Fruit fly (Drosophila melanogaster): ENCODE measurements around the gene CG6793.

CG6793 gene

dm6 chr3L:12090184-12090897 is 48.2 kb downstream of the CG6793 start (continued):
- TF ChIP-seq Rx (GFP tag; IDR thresholded peaks at IDR 0.05) (no peak), Oli (tag; optimal IDR thresholded peaks at IDR 0.05) (peak; percentile 43), CG12769 (tag; optimal IDR thresholded peaks at IDR 0.05) (peak; percentile 23), CG1647 (GFP tag; optimal IDR thresholded peaks at IDR 0.05) (no peak), CG11085 (GFP tag; IDR thresholded peaks at IDR 0.05) (no peak), CG8359 (GFP tag; optimal IDR thresholded peaks at IDR 0.05; ENCODE audit: borderline replicate concordance) (no peak), Med (GFP tag) (peak; percentile 72), Gsc (GFP tag; IDR thresholded peaks at IDR 0.05) (no peak), lbe (GFP tag; optimal IDR thresholded peaks at IDR 0.05) (no peak), CG9437 (GFP tag; optimal IDR thresholded peaks at IDR 0.05) (peak; percentile 4), CG43689 (GFP tag; IDR thresholded peaks at IDR 0.05) (no peak), odd (GFP tag; optimal IDR thresholded peaks at IDR 0.05) (no peak), CG18011 (GFP tag; optimal IDR thresholded peaks at IDR 0.05) (no peak), CG10959 (GFP tag; IDR thresholded peaks at IDR 0.05) (no peak), sens-2 (GFP tag; IDR thresholded peaks at IDR 0.05) (no peak; the same call in 1 of the 2 replicates), sens (GFP tag) (peak; percentile 44), Eip74EF (GFP tag; optimal IDR thresholded peaks at IDR 0.05) (no peak), wor (GFP tag; IDR thresholded peaks at IDR 0.05) (no peak), CG8290 (GFP tag; optimal IDR thresholded peaks at IDR 0.05) (no peak), CG8290 (tag; optimal IDR thresholded peaks at IDR 0.05) (no peak), Sox100B (GFP tag; optimal IDR thresholded peaks at IDR 0.05) (peak; percentile 31), gem (tag; optimal IDR thresholded peaks at IDR 0.05) (peak; percentile 5), Atf6 (GFP tag; IDR thresholded peaks at IDR 0.05) (no peak), CG12071 (GFP tag; optimal IDR thresholded peaks at IDR 0.05) (no peak), CG10979 (tag; optimal IDR thresholded peaks at IDR 0.05) (peak; percentile 9), ash1 (GFP tag; optimal IDR thresholded peaks at IDR 0.05) (no peak), crol (GFP tag; IDR thresholded peaks at IDR 0.05) (peak; percentile 72; the same call in 1 of the 2 replicates), CG4820 (GFP tag; optimal IDR thresholded peaks at IDR 0.05) (no peak), Adf1 (GFP tag; IDR thresholded peaks at IDR 0.05) (no peak), CG11504 (tag; optimal IDR thresholded peaks at IDR 0.05) (peak; percentile 53), bcd (GFP tag; optimal IDR thresholded peaks at IDR 0.05) (no peak), Dbx (GFP tag; IDR thresholded peaks at IDR 0.05) (no peak), ttk (GFP tag; IDR thresholded peaks at IDR 0.05) (no peak), mld (GFP tag; IDR thresholded peaks at IDR 0.05; ENCODE audit: partially characterized antibody) (no peak), CG17361 (GFP tag; IDR thresholded peaks at IDR 0.05) (peak; percentile 24; the same call in 1 of the 3 replicates), CG32532 (GFP tag; IDR thresholded peaks at IDR 0.05) (no peak), CG11456 (GFP tag; IDR thresholded peaks at IDR 0.05) (no peak), pfk (GFP tag; optimal IDR thresholded peaks at IDR 0.05) (no peak), ken (GFP tag; IDR thresholded peaks at IDR 0.05) (no peak), CG31441 (GFP tag; IDR thresholded peaks at IDR 0.05) (no peak), kay (GFP tag; optimal IDR thresholded peaks at IDR 0.05) (no peak), CG1602 (GFP tag; optimal IDR thresholded peaks at IDR 0.05) (no peak), CG11093 (GFP tag; IDR thresholded peaks at IDR 0.05) (no peak), wek (GFP tag; optimal IDR thresholded peaks at IDR 0.05) (no peak), fd102C (GFP tag; optimal IDR thresholded peaks at IDR 0.05) (no peak), Mrtf (GFP tag; IDR thresholded peaks at IDR 0.05) (no peak), caup (GFP tag; optimal IDR thresholded peaks at IDR 0.05; ENCODE audit: severe bottlenecking) (no peak), CG5953 (GFP tag; IDR thresholded peaks at IDR 0.05) (no peak), CkIIα-i1 (GFP tag; IDR thresholded peaks at IDR 0.05) (no peak), org-1 (GFP tag; optimal IDR thresholded peaks at IDR 0.05) (no peak), pita (GFP tag; optimal IDR thresholded peaks at IDR 0.05) (no peak)
